Worm (Caenorhabditis elegans): ENCODE results near the gene R07E5.19.
A peak's percentile ranks its signal among the peaks of the same experiment; 100 is the strongest.

Gene R07E5.19

ce11 chrIII:4448029-4448428, 30.2 kb upstream of the R07E5.19 start:
- TF ChIP-seq aha-1 (tag) (peak; percentile 9), unc-62 (GFP tag; optimal IDR thresholded peaks at IDR 0.05 in 1 of 2) (peak in 1 of 2 experiments; percentile 89), unc-62 (tag; optimal IDR thresholded peaks at IDR 0.05) (no peak), Y48G9A.11 (GFP tag; IDR thresholded peaks at IDR 0.05) (no peak)

DNA sequence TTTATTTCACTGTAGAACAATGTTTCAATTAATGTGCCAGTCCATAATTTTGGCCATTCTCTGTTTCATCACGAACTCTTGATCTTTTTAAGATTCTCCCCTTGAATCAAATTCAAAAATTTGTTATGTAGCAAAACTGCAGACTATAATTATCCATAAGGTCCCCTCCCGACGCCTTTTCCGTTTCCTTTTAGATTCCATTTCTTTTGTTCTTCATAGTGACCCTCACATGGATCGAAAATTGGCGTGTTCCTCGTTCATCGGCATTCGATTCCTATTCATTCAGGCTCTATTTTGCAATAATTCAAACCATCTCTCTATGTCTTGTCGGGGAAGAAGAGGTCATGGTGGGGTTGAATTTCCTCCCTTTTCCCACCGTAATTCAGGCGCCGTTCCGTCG, 26.6 kb upstream of the R07E5.19 start:
- TF ChIP-seq hmg-1.1 (GFP tag; IDR thresholded peaks at IDR 0.05), result no peak
- peak; percentile 9 for TF ChIP-seq aha-1 (tag)

- TF ChIP-seq sdz-12 (GFP tag; optimal IDR thresholded peaks at IDR 0.05), result no peak
Measured at ce11 chrIII:4441781-4442180, 23.9 kb upstream of the R07E5.19 start, which contains the start of gene nex-3. Gene nex-3 (plus strand): TSS chrIII:4442081.

ce11 chrIII:4439493-4439983, 21.7 kb upstream of the R07E5.19 start, which contains the start of gene C28A5.2:
Gene C28A5.2 (minus strand): TSS chrIII:4439543.
- TF ChIP-seq mdt-29 (GFP tag; IDR thresholded peaks at IDR 0.05), result no peak
- TF ChIP-seq ceh-20 (GFP tag; IDR thresholded peaks at IDR 0.05), result no peak
- no peak for TF ChIP-seq madf-5 (GFP tag; IDR thresholded peaks at IDR 0.05)
- no peak for TF ChIP-seq nhr-48 (tag; optimal IDR thresholded peaks at IDR 0.05)
- TF ChIP-seq daf-8 (GFP tag; IDR thresholded peaks at IDR 0.05), result no peak
- TF ChIP-seq arid-1 (GFP tag; conservative IDR thresholded peaks at IDR 0.05), result no peak
- no peak for TF ChIP-seq attf-4 (tag; optimal IDR thresholded peaks at IDR 0.05)
- TF ChIP-seq Y48G9A.11 (GFP tag; IDR thresholded peaks at IDR 0.05), result no peak
- no peak for TF ChIP-seq dve-1 (tag; optimal IDR thresholded peaks at IDR 0.05; ENCODE audit: insufficient read depth)
- TF ChIP-seq ceh-82 (tag; optimal IDR thresholded peaks at IDR 0.05), result no peak
- TF ChIP-seq F10B5.3 (tag; optimal IDR thresholded peaks at IDR 0.05), result no peak
- TF ChIP-seq madf-9 (GFP tag; conservative IDR thresholded peaks at IDR 0.05), result no peak
- no peak for TF ChIP-seq nhr-42 (GFP tag; IDR thresholded peaks at IDR 0.05)
- TF ChIP-seq rbr-2 (tag; optimal IDR thresholded peaks at IDR 0.05), result no peak
- TF ChIP-seq nhr-111 (GFP tag; optimal IDR thresholded peaks at IDR 0.05), result no peak
- TF ChIP-seq zag-1 (tag; optimal IDR thresholded peaks at IDR 0.05), result no peak

DNA sequence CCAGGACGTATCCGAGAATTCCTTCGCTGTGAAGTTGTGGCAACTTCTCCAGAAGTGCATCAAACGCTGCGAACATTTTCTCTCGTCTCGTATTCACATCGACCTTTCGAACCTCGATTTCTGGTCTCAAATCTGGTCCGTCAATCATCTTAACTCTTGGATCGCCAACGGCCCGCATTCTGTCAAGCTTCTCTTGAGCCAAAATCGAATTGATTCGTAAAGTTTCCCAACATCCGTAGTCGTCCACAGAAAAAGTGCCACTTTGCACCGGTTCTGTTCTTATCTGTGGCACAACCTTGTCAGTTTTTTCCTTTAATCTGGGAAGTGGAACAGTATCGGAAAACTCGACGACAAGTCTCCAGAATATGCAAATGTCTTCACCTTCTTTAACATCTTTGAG, 17.4 kb upstream of the R07E5.19 start:
- TF ChIP-seq aha-1 (tag) (peak; percentile 82), aly-2 (tag; optimal IDR thresholded peaks at IDR 0.05) (no peak), dmd-8 (GFP tag; IDR thresholded peaks at IDR 0.05) (peak; percentile 34; the same call in 1 of the 2 replicates), hlh-30 (tag; optimal IDR thresholded peaks at IDR 0.05; ENCODE audit: insufficient read depth) (no peak), dmd-9 (GFP tag; IDR thresholded peaks at IDR 0.05) (peak; percentile 63; the same call in 1 of the 2 replicates)

ce11 chrIII:4434294-4434781, 16.5 kb upstream of the R07E5.19 start, which contains the start of gene C28A5.1:
Gene C28A5.1 (minus strand): TSS chrIII:4434344.
- TF ChIP-seq attf-4 (tag; optimal IDR thresholded peaks at IDR 0.05) (no peak), aha-1 (tag) (peak; percentile 70), daf-19 (GFP tag; conservative IDR thresholded peaks at IDR 0.05) (0 out of 2 replicates have a peak, but pooled peaks have one; percentile 10), unc-130 (GFP tag; optimal IDR thresholded peaks at IDR 0.05) (peak; percentile 79), F49E8.2 (tag; optimal IDR thresholded peaks at IDR 0.05; ENCODE audit: borderline replicate concordance) (peak; percentile 30), zfp-3 (GFP tag; conservative IDR thresholded peaks at IDR 0.05) (no peak), dmd-9 (GFP tag; IDR thresholded peaks at IDR 0.05) (0 out of 2 replicates have a peak, but pooled peaks have one; percentile 6), Y48G9A.11 (GFP tag; IDR thresholded peaks at IDR 0.05) (peak; percentile 46; the same call in 1 of the 2 replicates), lir-3 (tag; optimal IDR thresholded peaks at IDR 0.05) (no peak), mes-2 (tag; optimal IDR thresholded peaks at IDR 0.05; ENCODE audit: poor library complexity, severe bottlenecking) (peak; percentile 23), T26A8.4 (GFP tag; IDR thresholded peaks at IDR 0.05) (no peak)

Measured in whole organism, L4 larva.